Fruit fly (Drosophila melanogaster) whole organism, embryonic: ENCODE measurements around the gene lva.

Experiments
- Ada2b ChIP-seq: fragments of 200-800 bp; sonication (Bioruptor generic); IDR thresholded peaks from 2 replicates; pipeline ENCODE4 v1.3.6; 2022; ENCODE audit warnings: missing biosample characterization, missing genetic modification characterization
- Aef1 ChIP-seq: fragments of 200-800 bp; sonication (Bioruptor generic); IDR thresholded peaks from 3 replicates; pipeline ENCODE4 v1.3.6; 2022; ENCODE audit warnings: missing biosample characterization, missing genetic modification characterization
- Atf6 ChIP-seq: fragments of 200-800 bp; sonication (Bioruptor generic); IDR thresholded peaks from 2 replicates; pipeline ENCODE4 v1.3.6; 2022; ENCODE audit warnings: missing biosample characterization, missing genetic modification characterization
- BtbVII ChIP-seq: fragments of 200-800 bp; sonication (Bioruptor generic); optimal IDR thresholded peaks from 3 replicates; lab custom pipeline; 2017; ENCODE audit warnings: missing biosample characterization, mild to moderate bottlenecking, missing genetic modification characterization
- C15 ChIP-seq: fragments of 200-800 bp; sonication (Bioruptor generic); IDR thresholded peaks from 3 replicates; pipeline ENCODE4 v1.3.6; 2022; ENCODE audit warnings: missing biosample characterization, missing genetic modification characterization
- CG10209 ChIP-seq: fragments of 200-800 bp; sonication (Bioruptor generic); optimal IDR thresholded peaks from 3 replicates; lab custom pipeline; 2017; ENCODE audit warnings: missing biosample characterization, mild to moderate bottlenecking, missing genetic modification characterization, missing genetic modification reagents
- CG10267 ChIP-seq: fragments of 200-800 bp; sonication (Bioruptor generic); optimal IDR thresholded peaks from 2 replicates; lab custom pipeline; 2018; ENCODE audit warnings: missing biosample characterization, mild to moderate bottlenecking, missing genetic modification characterization, moderate library complexity
- CG10366 ChIP-seq: fragments of 200-800 bp; sonication (Bioruptor generic); IDR thresholded peaks from 2 replicates; pipeline ENCODE4 v1.3.6; 2022; ENCODE audit warnings: missing biosample characterization, missing genetic modification characterization
- CG10979 ChIP-seq: fragments of 200-800 bp; sonication (Bioruptor generic); optimal IDR thresholded peaks from 2 replicates; lab custom pipeline; 2018; ENCODE audit warnings: missing biosample characterization, mild to moderate bottlenecking, missing genetic modification characterization, moderate library complexity
- CG11456 ChIP-seq: fragments of 200-800 bp; sonication (Bioruptor generic); IDR thresholded peaks from 3 replicates; pipeline ENCODE4 v1.3.6; 2022; ENCODE audit warnings: missing biosample characterization, missing genetic modification characterization
- CG11560 ChIP-seq: fragments of 200-800 bp; sonication (Bioruptor generic); IDR thresholded peaks from 3 replicates; pipeline ENCODE4 v1.3.6; 2022; ENCODE audit warnings: missing biosample characterization, missing genetic modification characterization
- CG12219 ChIP-seq: fragments of 200-800 bp; sonication (Bioruptor generic); optimal IDR thresholded peaks from 3 replicates; lab custom pipeline; 2018; ENCODE audit warnings: missing biosample characterization, mild to moderate bottlenecking, missing genetic modification characterization
- CG12744 ChIP-seq: fragments of 200-800 bp; sonication (Bioruptor generic); optimal IDR thresholded peaks from 2 replicates; lab custom pipeline; 2016; ENCODE audit warnings: missing biosample characterization, missing genetic modification characterization
- CG1602 ChIP-seq: fragments of 200-800 bp; sonication (Bioruptor generic); optimal IDR thresholded peaks from 3 replicates; lab custom pipeline; 2016; ENCODE audit warnings: missing biosample characterization, missing genetic modification characterization
- CG16863 ChIP-seq: fragments of 200-800 bp; sonication (Bioruptor generic); optimal IDR thresholded peaks from 3 replicates; lab custom pipeline; 2016; ENCODE audit warnings: missing biosample characterization, missing genetic modification characterization
- CG18262 ChIP-seq: fragments of 200-800 bp; optimal IDR thresholded peaks from 3 replicates; lab custom pipeline; 2019; ENCODE audit warnings: missing biosample characterization, mild to moderate bottlenecking, missing genetic modification characterization, moderate library complexity
- CG1832 ChIP-seq: fragments of 200-800 bp; sonication (Bioruptor generic); optimal IDR thresholded peaks from 2 replicates; lab custom pipeline; 2017; ENCODE audit warnings: missing biosample characterization, mild to moderate bottlenecking, missing genetic modification characterization, inconsistent platforms
- CG2199 ChIP-seq: fragments of 200-800 bp; sonication (Bioruptor generic); IDR thresholded peaks from 3 replicates; pipeline ENCODE4 v1.3.6; 2022; ENCODE audit warnings: missing biosample characterization, missing genetic modification characterization
- CG2889 ChIP-seq: fragments of 200-800 bp; sonication (Bioruptor generic); IDR thresholded peaks from 3 replicates; pipeline ENCODE4 v1.3.6; 2022; ENCODE audit warnings: missing biosample characterization, missing genetic modification characterization
- CG30403 ChIP-seq: fragments of 200-800 bp; sonication (Bioruptor generic); optimal IDR thresholded peaks from 3 replicates; lab custom pipeline; 2016; ENCODE audit warnings: missing biosample characterization, missing genetic modification characterization
- CG3163 ChIP-seq: fragments of 200-800 bp; sonication (Bioruptor generic); optimal IDR thresholded peaks from 3 replicates; lab custom pipeline; 2016; ENCODE audit warnings: missing biosample characterization, missing genetic modification characterization
- CG32767 ChIP-seq: fragments of 200-800 bp; sonication (Bioruptor generic); IDR thresholded peaks from 2 replicates; pipeline ENCODE4 v1.3.6; 2022; ENCODE audit warnings: missing biosample characterization, missing genetic modification characterization
- CG32772 ChIP-seq: fragments of 200-800 bp; sonication (Bioruptor generic); IDR thresholded peaks from 2 replicates; pipeline ENCODE4 v1.3.6; 2022; ENCODE audit warnings: missing biosample characterization, missing genetic modification characterization
- CG3847 ChIP-seq: fragments of 200-800 bp; sonication (Bioruptor generic); IDR thresholded peaks from 2 replicates; pipeline ENCODE4 v1.3.6; 2022; ENCODE audit warnings: missing biosample characterization, missing genetic modification characterization
- CG4282 ChIP-seq: fragments of 200-800 bp; sonication (Bioruptor generic); optimal IDR thresholded peaks from 2 replicates; lab custom pipeline; 2016; ENCODE audit warnings: missing biosample characterization, missing genetic modification characterization
- CG4820 ChIP-seq: fragments of 200-800 bp; sonication (Bioruptor generic); optimal IDR thresholded peaks from 3 replicates; lab custom pipeline; 2016; ENCODE audit warnings: missing biosample characterization, missing genetic modification characterization
- CG6654 ChIP-seq: fragments of 200-800 bp; sonication (Bioruptor generic); optimal IDR thresholded peaks from 2 replicates; lab custom pipeline; 2017; ENCODE audit warnings: missing biosample characterization, mild to moderate bottlenecking, missing genetic modification characterization
- CG8290 ChIP-seq, 3 experiments: fragments of 200-800 bp; sonication (Bioruptor generic); optimal IDR thresholded peaks; 2 replicates each; lab custom pipeline; 2016 to 2019; ENCODE audit warnings: missing biosample characterization in 3 of 3, missing genetic modification characterization in 3 of 3, mild to moderate bottlenecking in 2 of 3, moderate library complexity in 1 of 3
- CG9727 ChIP-seq: fragments of 200-800 bp; sonication (Bioruptor generic); optimal IDR thresholded peaks from 3 replicates; lab custom pipeline; 2017; ENCODE audit warnings: missing biosample characterization, mild to moderate bottlenecking, missing genetic modification characterization
- CG9932 ChIP-seq: fragments of 200-800 bp; sonication (Bioruptor generic); IDR thresholded peaks from 2 replicates; pipeline ENCODE4 v1.3.6; 2022; ENCODE audit warnings: missing biosample characterization, missing genetic modification characterization
- Fer3 ChIP-seq: fragments of 200-800 bp; sonication (Bioruptor generic); optimal IDR thresholded peaks from 2 replicates; lab custom pipeline; 2018; ENCODE audit warnings: missing biosample characterization, mild to moderate bottlenecking, missing genetic modification characterization, moderate library complexity
- Gug ChIP-seq: fragments of 200-800 bp; sonication (Bioruptor generic); IDR thresholded peaks from 4 replicates; pipeline ENCODE4 v1.3.6; 2022; ENCODE audit warnings: missing biosample characterization, missing genetic modification characterization
- HHEX ChIP-seq: fragments of 200-800 bp; sonication (Bioruptor generic); optimal IDR thresholded peaks from 3 replicates; lab custom pipeline; 2017; ENCODE audit warnings: missing biosample characterization, mild to moderate bottlenecking, missing genetic modification characterization, missing genetic modification reagents
- Hsf ChIP-seq: fragments of 200-800 bp; sonication (Bioruptor generic); optimal IDR thresholded peaks from 3 replicates; lab custom pipeline; 2016; ENCODE audit warnings: missing biosample characterization, missing genetic modification characterization
- NfI ChIP-seq: fragments of 200-800 bp; sonication (Bioruptor generic); optimal IDR thresholded peaks from 3 replicates; lab custom pipeline; 2018; ENCODE audit warnings: missing biosample characterization, mild to moderate bottlenecking, missing genetic modification characterization, moderate library complexity
- Sox100B ChIP-seq: fragments of 200-800 bp; sonication (Bioruptor generic); optimal IDR thresholded peaks from 3 replicates; lab custom pipeline; 2018; ENCODE audit warnings: missing biosample characterization, mild to moderate bottlenecking, missing genetic modification characterization
- ap ChIP-seq: fragments of 200-800 bp; sonication (Bioruptor generic); IDR thresholded peaks from 2 replicates; pipeline ENCODE4 v1.3.6; 2022; ENCODE audit warnings: missing biosample characterization, missing genetic modification characterization
- bowl ChIP-seq: fragments of 200-800 bp; sonication (Bioruptor generic); IDR thresholded peaks from 2 replicates; pipeline ENCODE4 v1.3.6; 2022; ENCODE audit warnings: missing biosample characterization, missing genetic modification characterization
- chif ChIP-seq, 2 experiments: fragments of 200-800 bp; sonication (Bioruptor generic); optimal IDR thresholded peaks; 3 replicates each; lab custom pipeline; 2016; ENCODE audit warnings: missing biosample characterization in 2 of 2, missing genetic modification characterization in 2 of 2
- jing ChIP-seq: fragments of 200-800 bp; sonication (Bioruptor generic); optimal IDR thresholded peaks from 2 replicates; lab custom pipeline; 2018; ENCODE audit warnings: missing biosample characterization, mild to moderate bottlenecking, missing genetic modification characterization
- jumu ChIP-seq: fragments of 200-800 bp; sonication (Bioruptor generic); optimal IDR thresholded peaks from 3 replicates; lab custom pipeline; 2016; ENCODE audit warnings: missing biosample characterization, missing genetic modification characterization
- lilli ChIP-seq: fragments of 200-800 bp; sonication (Bioruptor generic); optimal IDR thresholded peaks from 3 replicates; lab custom pipeline; 2016; ENCODE audit warnings: missing biosample characterization, missing genetic modification characterization
- lov ChIP-seq, 2 experiments: fragments of 200-800 bp in 1 of 2; fragments of >200 bp in 1 of 2; sonication (Bioruptor generic) in 1 of 2; IDR thresholded peaks in 1 of 2; optimal IDR thresholded peaks in 1 of 2; 2 replicates in 1 of 2; 3 replicates in 1 of 2; pipeline versions ENCODE4 v1.3.6 to Lab custom; 2017 to 2022; ENCODE audit warnings: missing biosample characterization in 1 of 2, missing genetic modification characterization in 1 of 2
- nau ChIP-seq: fragments of 200-800 bp; sonication (Bioruptor generic); optimal IDR thresholded peaks from 3 replicates; lab custom pipeline; 2017; ENCODE audit warnings: missing biosample characterization, mild to moderate bottlenecking, missing genetic modification characterization, missing genetic modification reagents
- nmo ChIP-seq: fragments of 200-800 bp; sonication (Bioruptor generic); optimal IDR thresholded peaks from 2 replicates; lab custom pipeline; 2018; ENCODE audit warnings: missing biosample characterization, mild to moderate bottlenecking, missing genetic modification characterization, moderate library complexity
- ro ChIP-seq: fragments of 200-800 bp; sonication (Bioruptor generic); IDR thresholded peaks from 2 replicates; pipeline ENCODE4 v1.3.6; 2022; ENCODE audit warnings: missing biosample characterization, missing genetic modification characterization
- schlank ChIP-seq: fragments of 200-800 bp; sonication (Bioruptor generic); optimal IDR thresholded peaks from 2 replicates; lab custom pipeline; 2018; ENCODE audit warnings: missing biosample characterization, mild to moderate bottlenecking, missing genetic modification characterization
- slp2 ChIP-seq: fragments of 200-800 bp; sonication (Bioruptor generic); optimal IDR thresholded peaks from 2 replicates; lab custom pipeline; 2016; ENCODE audit warnings: missing biosample characterization, missing genetic modification characterization
- sug ChIP-seq: fragments of 200-800 bp; optimal IDR thresholded peaks from 2 replicates; lab custom pipeline; 2019; ENCODE audit warnings: missing biosample characterization, mild to moderate bottlenecking, missing genetic modification characterization, moderate library complexity
- vvl ChIP-seq: fragments of 200-800 bp; sonication (Bioruptor generic); IDR thresholded peaks from 2 replicates; pipeline ENCODE4 v1.3.6; 2022; ENCODE audit warnings: missing biosample characterization, missing genetic modification characterization

The lva gene

DNA sequence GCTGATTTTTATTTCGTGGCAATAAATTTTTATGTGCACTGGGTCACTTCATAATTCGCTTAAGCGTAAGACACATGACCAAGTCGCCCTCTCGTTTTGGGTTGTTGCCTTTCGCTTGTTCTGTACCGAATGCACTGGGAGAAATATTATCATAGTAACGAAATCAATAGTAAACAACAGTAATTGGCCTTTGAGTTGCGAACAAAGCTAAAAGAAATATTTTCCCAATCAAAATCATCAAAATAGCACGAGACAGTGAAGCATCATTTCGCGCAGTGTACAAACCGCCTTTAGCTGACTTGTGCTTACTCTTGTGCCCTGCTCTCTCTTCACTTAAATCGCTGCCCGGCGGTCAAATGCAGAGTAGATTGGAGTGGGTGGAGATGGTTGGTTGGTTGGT lies 45.7 kb upstream of the lva start (continued):
- TF ChIP-seq schlank (tag; lab: Kevin White, UChicago) (peak; percentile 34), CG12219 (GFP tag; lab: Kevin White, UChicago) (peak; percentile 55), CG30403 (peak; percentile 43), Ada2b (GFP tag; lab: Robert Waterston, UW) (peak; percentile 52; the same call in 1 of the 2 replicates), vvl (GFP tag; lab: Robert Waterston, UW) (peak; percentile 69), CG1832 (GFP tag; lab: Kevin White, UChicago) (no peak), CG3847 (GFP tag; lab: Robert Waterston, UW) (0 out of 2 replicates have a peak, but pooled peaks have one; percentile 15), CG9932 (GFP tag; lab: Robert Waterston, UW) (0 out of 2 replicates have a peak, but pooled peaks have one; percentile 37), CG18262 (tag; lab: Kevin White, UChicago) (peak; percentile 50), sug (tag; lab: Kevin White, UChicago) (no peak), CG3163 (GFP tag; lab: Kevin White, UChicago) (no peak), lilli (GFP tag; lab: Kevin White, UChicago) (peak; percentile 22), CG32772 (GFP tag; lab: Robert Waterston, UW) (peak; percentile 67; the same call in 1 of the 2 replicates), CG10267 (tag; lab: Kevin White, UChicago) (peak; percentile 38), slp2 (GFP tag; lab: Kevin White, UChicago) (peak; percentile 21), CG4282 (GFP tag; lab: Kevin White, UChicago) (no peak), HHEX (GFP tag; lab: Kevin White, UChicago) (peak; percentile 13), ap (GFP tag; lab: Robert Waterston, UW) (peak; percentile 30; the same call in 1 of the 2 replicates), CG9727 (GFP tag; lab: Kevin White, UChicago) (peak; percentile 21), ro (GFP tag; lab: Robert Waterston, UW) (no peak), Atf6 (GFP tag; lab: Robert Waterston, UW) (0 out of 2 replicates have a peak, but pooled peaks have one; percentile 15), CG12744 (no peak), Aef1 (GFP tag; lab: Robert Waterston, UW) (peak; percentile 26; the same call in 1 of the 3 replicates), CG10979 (tag; lab: Kevin White, UChicago) (peak; percentile 59), Hsf (GFP tag; lab: Kevin White, UChicago) (peak; percentile 42), Gug (0 out of 4 replicates have a peak, but pooled peaks have one; percentile 26), chif (GFP tag; optimal IDR thresholded peaks at IDR 0.05; lab: Kevin White, UChicago) (peak; percentile 55 to 57), bowl (GFP tag; lab: Robert Waterston, UW) (no peak), CG32767 (GFP tag; lab: Robert Waterston, UW) (no peak), Fer3 (tag; lab: Kevin White, UChicago) (peak; percentile 31), CG2889 (no peak), nmo (peak; percentile 40), CG8290 (GFP tag; optimal IDR thresholded peaks at IDR 0.05; lab: Kevin White, UChicago) (no peak), CG8290 (tag; optimal IDR thresholded peaks at IDR 0.05; lab: Kevin White, UChicago) (peak in 1 of 2 experiments; percentile 84), jumu (GFP tag; lab: Kevin White, UChicago) (peak; percentile 25), Sox100B (GFP tag; lab: Kevin White, UChicago) (peak; percentile 3), C15 (GFP tag; lab: Robert Waterston, UW) (no peak), CG11560 (tag; lab: Robert Waterston, UW) (peak; percentile 17; the same call in 1 of the 3 replicates), CG10209 (GFP tag; lab: Kevin White, UChicago) (peak; percentile 49), CG11456 (GFP tag; lab: Robert Waterston, UW) (0 out of 3 replicates have a peak, but pooled peaks have one; percentile 36), CG6654 (GFP tag; lab: Kevin White, UChicago) (peak; percentile 14), BtbVII (GFP tag; lab: Kevin White, UChicago) (peak; percentile 23), CG2199 (GFP tag; lab: Robert Waterston, UW) (no peak), CG10366 (GFP tag; lab: Robert Waterston, UW) (peak; percentile 23; the same call in 1 of the 2 replicates), jing (GFP tag; lab: Kevin White, UChicago) (peak; percentile 32), lov (optimal IDR thresholded peaks at IDR 0.05; lab: Kevin White, UChicago) (no peak), lov (GFP tag; IDR thresholded peaks at IDR 0.05; lab: Robert Waterston, UW) (0 out of 3 replicates have a peak, but pooled peaks have one; percentile 16), CG16863 (GFP tag; lab: Kevin White, UChicago) (peak; percentile 30), CG1602 (peak; percentile 24), CG4820 (GFP tag; lab: Kevin White, UChicago) (peak; percentile 50), NfI (peak; percentile 55), nau (no peak)
